Fruit fly (Drosophila melanogaster) whole organism, prepupa: ENCODE data around the gene CG43672.

Experiments
- Blimp-1 ChIP-seq: fragments of 200-800 bp; sonication (Bioruptor generic); optimal IDR thresholded peaks from 3 replicates; lab custom pipeline; 2017; ENCODE audit warnings: missing biosample characterization, missing genetic modification characterization, mild to moderate bottlenecking, moderate library complexity, missing genetic modification reagents
- Lpt ChIP-seq: fragments of 200-800 bp; sonication (Bioruptor generic); optimal IDR thresholded peaks from 3 replicates; lab custom pipeline; 2016; ENCODE audit warnings: missing biosample characterization, missing genetic modification characterization
- Sox15 ChIP-seq: fragments of 200-800 bp; sonication (Bioruptor generic); optimal IDR thresholded peaks from 3 replicates; lab custom pipeline; 2016; ENCODE audit warnings: missing biosample characterization, missing genetic modification characterization

DNA sequence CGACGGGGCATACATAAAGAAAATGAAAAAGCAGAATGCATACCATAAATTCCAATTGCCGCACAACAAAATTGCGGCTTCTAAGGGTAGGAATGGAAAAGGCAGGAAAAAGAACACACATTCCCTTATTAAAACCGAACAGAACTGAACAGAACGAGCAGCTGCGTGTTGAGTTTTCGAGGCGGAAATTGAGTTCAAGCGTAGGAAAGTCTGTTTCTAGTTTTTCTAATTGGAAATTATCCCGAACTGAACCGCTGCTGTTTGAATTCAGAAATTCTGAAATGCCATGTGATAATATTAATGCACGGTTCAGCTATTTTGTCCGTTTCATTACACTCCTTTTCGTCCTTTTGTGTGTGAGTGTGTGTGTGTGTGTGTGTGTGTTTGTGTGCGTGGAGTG is 44.1 kb downstream of the CG43672 start:
- TF ChIP-seq Lpt (GFP tag; lab: Kevin White, UChicago) (no peak), Blimp-1 (GFP tag; lab: Kevin White, UChicago) (no peak), Sox15 (GFP tag; lab: Kevin White, UChicago) (no peak)
